Fruit fly (Drosophila melanogaster) whole organism, prepupa: ENCODE results near the gene Rab10.

ENCODE experiments used
- Blimp-1 ChIP-seq: fragments of 200-800 bp; sonication (Bioruptor generic); optimal IDR thresholded peaks from 3 replicates; lab custom pipeline; 2017; ENCODE audit warnings: missing biosample characterization, missing genetic modification characterization, mild to moderate bottlenecking, moderate library complexity, missing genetic modification reagents
- CG10631 ChIP-seq: fragments of 200-800 bp; sonication (Bioruptor generic); optimal IDR thresholded peaks from 2 replicates; lab custom pipeline; 2016; ENCODE audit warnings: missing biosample characterization, missing genetic modification characterization
- CG10669 ChIP-seq: fragments of 200-800 bp; sonication (Bioruptor generic); optimal IDR thresholded peaks from 3 replicates; lab custom pipeline; 2018; ENCODE audit warnings: missing biosample characterization, mild to moderate bottlenecking, missing genetic modification characterization, moderate library complexity
- CG11294 ChIP-seq: fragments of 200-800 bp; sonication (Bioruptor generic); IDR thresholded peaks from 2 replicates; pipeline ENCODE4 v1.3.6; 2022; ENCODE audit warnings: missing biosample characterization, missing genetic modification characterization
- CG11762 ChIP-seq: fragments of 200-800 bp; sonication (Bioruptor generic); optimal IDR thresholded peaks from 3 replicates; lab custom pipeline; 2016; ENCODE audit warnings: missing biosample characterization, missing genetic modification characterization; ENCODE audit not compliant: insufficient read depth
- CG11902 ChIP-seq: fragments of 200-800 bp; sonication (Bioruptor generic); optimal IDR thresholded peaks from 3 replicates; lab custom pipeline; 2016; ENCODE audit warnings: missing biosample characterization, missing genetic modification characterization
- CG15336 ChIP-seq: fragments of 200-800 bp; sonication (Bioruptor generic); IDR thresholded peaks from 2 replicates; pipeline ENCODE4 v1.3.6; 2022; ENCODE audit warnings: missing biosample characterization, missing genetic modification characterization
- CG16779 ChIP-seq: fragments of 200-800 bp; sonication (Bioruptor generic); optimal IDR thresholded peaks from 3 replicates; lab custom pipeline; 2017; ENCODE audit warnings: missing biosample characterization, mild to moderate bottlenecking, missing genetic modification characterization
- CG3032 ChIP-seq: fragments of 200-800 bp; optimal IDR thresholded peaks from 2 replicates; lab custom pipeline; 2019; ENCODE audit warnings: missing biosample characterization, mild to moderate bottlenecking, missing genetic modification characterization, moderate library complexity
- CG31627 ChIP-seq: fragments of 200-800 bp; sonication (Bioruptor generic); optimal IDR thresholded peaks from 3 replicates; lab custom pipeline; 2016; ENCODE audit warnings: missing biosample characterization, missing genetic modification characterization
- CG34406 ChIP-seq: fragments of 200-800 bp; sonication (Bioruptor generic); optimal IDR thresholded peaks from 3 replicates; lab custom pipeline; 2016; ENCODE audit warnings: missing biosample characterization, missing genetic modification characterization
- CG3919 ChIP-seq: fragments of 200-800 bp; sonication (Bioruptor generic); optimal IDR thresholded peaks from 3 replicates; lab custom pipeline; 2016; ENCODE audit warnings: missing biosample characterization, missing genetic modification characterization
- CG4318 ChIP-seq: fragments of 200-800 bp; sonication (Bioruptor generic); optimal IDR thresholded peaks from 3 replicates; lab custom pipeline; 2017; ENCODE audit warnings: missing biosample characterization, mild to moderate bottlenecking, missing genetic modification characterization
- CG6163 ChIP-seq: fragments of 200-800 bp; sonication (Bioruptor generic); IDR thresholded peaks from 3 replicates; pipeline ENCODE4 v1.3.6; 2022; ENCODE audit warnings: missing biosample characterization, missing genetic modification characterization
- CG6792 ChIP-seq: fragments of 200-800 bp; sonication (Bioruptor generic); optimal IDR thresholded peaks from 3 replicates; lab custom pipeline; 2016; ENCODE audit warnings: missing biosample characterization, missing genetic modification characterization
- CG6808 ChIP-seq: fragments of 200-800 bp; sonication (Bioruptor generic); optimal IDR thresholded peaks from 3 replicates; lab custom pipeline; 2017; ENCODE audit warnings: missing biosample characterization, missing genetic modification characterization, mild to moderate bottlenecking, moderate library complexity, missing genetic modification reagents
- CG7368 ChIP-seq: fragments of 200-800 bp; sonication (Bioruptor generic); optimal IDR thresholded peaks from 3 replicates; lab custom pipeline; 2016; ENCODE audit warnings: missing biosample characterization, missing genetic modification characterization
- CG8119 ChIP-seq: fragments of 200-800 bp; sonication (Bioruptor generic); IDR thresholded peaks from 3 replicates; pipeline ENCODE4 v1.3.6; 2022; ENCODE audit warnings: missing biosample characterization, missing genetic modification characterization
- CG8319 ChIP-seq: fragments of 200-800 bp; sonication (Bioruptor generic); optimal IDR thresholded peaks from 3 replicates; lab custom pipeline; 2016; ENCODE audit warnings: missing biosample characterization, missing genetic modification characterization
- CG8632 ChIP-seq: fragments of 200-800 bp; sonication (Bioruptor generic); optimal IDR thresholded peaks from 3 replicates; lab custom pipeline; 2016; ENCODE audit warnings: missing biosample characterization, missing genetic modification characterization
- CG9139 ChIP-seq: fragments of 200-800 bp; sonication (Bioruptor generic); optimal IDR thresholded peaks from 3 replicates; lab custom pipeline; 2017; ENCODE audit warnings: missing biosample characterization, mild to moderate bottlenecking, missing genetic modification characterization
- Eip75B ChIP-seq: fragments of 200-800 bp; sonication (Bioruptor generic); optimal IDR thresholded peaks from 3 replicates; lab custom pipeline; 2016; ENCODE audit warnings: missing biosample characterization, missing genetic modification characterization
- Eip78C ChIP-seq: fragments of 200-800 bp; sonication (Bioruptor generic); peaks from one replicate; lab custom pipeline; 2016; ENCODE audit warnings: missing biosample characterization, missing genetic modification characterization
- Eip93F ChIP-seq: fragments of 200-800 bp; sonication (Bioruptor generic); optimal IDR thresholded peaks from 2 replicates; lab custom pipeline; 2016; ENCODE audit warnings: missing biosample characterization, mild to moderate bottlenecking, missing genetic modification characterization
- Ets21C ChIP-seq: fragments of 200-800 bp; sonication (Bioruptor generic); optimal IDR thresholded peaks from 3 replicates; lab custom pipeline; 2016; ENCODE audit warnings: missing biosample characterization, missing genetic modification characterization
- Ets96B ChIP-seq: fragments of 200-800 bp; optimal IDR thresholded peaks from 2 replicates; lab custom pipeline; 2019; ENCODE audit warnings: missing biosample characterization, mild to moderate bottlenecking, missing genetic modification characterization, moderate library complexity
- Gug ChIP-seq: fragments of 200-800 bp; sonication (Bioruptor generic); IDR thresholded peaks from 2 replicates; pipeline ENCODE4 v1.3.6; 2022; ENCODE audit warnings: missing biosample characterization, missing genetic modification characterization
- Hr39 ChIP-seq: fragments of 200-800 bp; sonication (Bioruptor generic); optimal IDR thresholded peaks from 2 replicates; lab custom pipeline; 2016; ENCODE audit warnings: missing biosample characterization, missing genetic modification characterization
- Hr4 ChIP-seq: fragments of 200-800 bp; sonication (Bioruptor generic); optimal IDR thresholded peaks from 3 replicates; lab custom pipeline; 2016; ENCODE audit warnings: missing biosample characterization, missing genetic modification characterization
- Lpt ChIP-seq: fragments of 200-800 bp; sonication (Bioruptor generic); optimal IDR thresholded peaks from 3 replicates; lab custom pipeline; 2016; ENCODE audit warnings: missing biosample characterization, missing genetic modification characterization
- Met ChIP-seq: fragments of 200-800 bp; sonication (Bioruptor generic); optimal IDR thresholded peaks from 3 replicates; lab custom pipeline; 2016; ENCODE audit warnings: missing biosample characterization, missing genetic modification characterization
- Smox ChIP-seq: fragments of 200-800 bp; sonication (Bioruptor generic); optimal IDR thresholded peaks from 3 replicates; lab custom pipeline; 2016; ENCODE audit warnings: missing biosample characterization, missing genetic modification characterization
- Sox102F ChIP-seq: fragments of 200-800 bp; sonication (Bioruptor generic); optimal IDR thresholded peaks from 2 replicates; lab custom pipeline; 2016; ENCODE audit warnings: missing biosample characterization, mild to moderate bottlenecking, missing genetic modification characterization
- Sox14 ChIP-seq: fragments of 200-800 bp; sonication (Bioruptor generic); optimal IDR thresholded peaks from 3 replicates; lab custom pipeline; 2016; ENCODE audit warnings: missing biosample characterization, missing genetic modification characterization
- Sox15 ChIP-seq: fragments of 200-800 bp; sonication (Bioruptor generic); optimal IDR thresholded peaks from 3 replicates; lab custom pipeline; 2016; ENCODE audit warnings: missing biosample characterization, missing genetic modification characterization
- achi ChIP-seq: fragments of 200-800 bp; sonication (Bioruptor generic); optimal IDR thresholded peaks from 3 replicates; lab custom pipeline; 2016; ENCODE audit warnings: missing biosample characterization, missing genetic modification characterization
- cyc ChIP-seq: fragments of 200-800 bp; sonication (Bioruptor generic); optimal IDR thresholded peaks from 3 replicates; lab custom pipeline; 2016; ENCODE audit warnings: missing biosample characterization, missing genetic modification characterization
- dac ChIP-seq: fragments of 200-800 bp; sonication (Bioruptor generic); optimal IDR thresholded peaks from 2 replicates; lab custom pipeline; 2017; ENCODE audit warnings: missing biosample characterization, mild to moderate bottlenecking, missing genetic modification characterization
- dsx ChIP-seq: fragments of 200-800 bp; optimal IDR thresholded peaks from 3 replicates; lab custom pipeline; 2019; ENCODE audit warnings: missing biosample characterization, mild to moderate bottlenecking, missing genetic modification characterization, moderate library complexity; ENCODE audit not compliant: poor library complexity, severe bottlenecking
- eg ChIP-seq: fragments of 200-800 bp; sonication (Bioruptor generic); IDR thresholded peaks from 3 replicates; pipeline ENCODE4 v1.3.6; 2022; ENCODE audit warnings: missing biosample characterization, missing genetic modification characterization
- esn ChIP-seq: fragments of 200-800 bp; sonication (Bioruptor generic); optimal IDR thresholded peaks from 2 replicates; lab custom pipeline; 2016; ENCODE audit warnings: missing biosample characterization, mild to moderate bottlenecking, missing genetic modification characterization, moderate library complexity
- fd59A ChIP-seq: fragments of 200-800 bp; sonication (Bioruptor generic); optimal IDR thresholded peaks from 2 replicates; lab custom pipeline; 2017; ENCODE audit warnings: missing biosample characterization, mild to moderate bottlenecking, missing genetic modification characterization, missing genetic modification reagents
- fd85E ChIP-seq: fragments of 200-800 bp; sonication (Bioruptor generic); optimal IDR thresholded peaks from 3 replicates; lab custom pipeline; 2016; ENCODE audit warnings: missing biosample characterization, missing genetic modification characterization
- fkh ChIP-seq: fragments of 200-800 bp; sonication (Bioruptor generic); optimal IDR thresholded peaks from 3 replicates; lab custom pipeline; 2017; ENCODE audit warnings: missing biosample characterization, mild to moderate bottlenecking, missing genetic modification characterization, moderate library complexity
- lz ChIP-seq: fragments of 200-800 bp; sonication (Bioruptor generic); optimal IDR thresholded peaks from 3 replicates; lab custom pipeline; 2016; ENCODE audit warnings: missing biosample characterization, missing genetic modification characterization
- net ChIP-seq: fragments of 200-800 bp; sonication (Bioruptor generic); optimal IDR thresholded peaks from 3 replicates; lab custom pipeline; 2016; ENCODE audit warnings: missing biosample characterization, missing genetic modification characterization
- pdm3 ChIP-seq: fragments of 200-800 bp; sonication (Bioruptor generic); optimal IDR thresholded peaks from 3 replicates; lab custom pipeline; 2016; ENCODE audit warnings: missing biosample characterization, missing genetic modification characterization
- salr ChIP-seq, 2 experiments: fragments of 200-800 bp; sonication (Bioruptor generic); optimal IDR thresholded peaks; 3 replicates each; lab custom pipeline; 2016 to 2018; ENCODE audit warnings: missing biosample characterization in 2 of 2, missing genetic modification characterization in 2 of 2, mild to moderate bottlenecking in 1 of 2
- spab ChIP-seq: fragments of 200-800 bp; sonication (Bioruptor generic); optimal IDR thresholded peaks from 2 replicates; lab custom pipeline; 2017; ENCODE audit warnings: missing biosample characterization, mild to moderate bottlenecking, missing genetic modification characterization, missing genetic modification reagents
- ss ChIP-seq, 2 experiments: fragments of 200-800 bp; sonication (Bioruptor generic); optimal IDR thresholded peaks; 2 replicates in 1 of 2; 3 replicates in 1 of 2; lab custom pipeline; 2017 to 2018; ENCODE audit warnings: mild to moderate bottlenecking in 2 of 2, missing biosample characterization in 2 of 2, missing genetic modification characterization in 2 of 2, moderate library complexity in 1 of 2
- svp ChIP-seq: fragments of 200-800 bp; sonication (Bioruptor generic); peaks from one replicate; lab custom pipeline; 2016; ENCODE audit warnings: missing biosample characterization, missing genetic modification characterization
- topi ChIP-seq: fragments of 200-800 bp; sonication (Bioruptor generic); optimal IDR thresholded peaks from 3 replicates; lab custom pipeline; 2016; ENCODE audit warnings: missing biosample characterization, missing genetic modification characterization
- vri ChIP-seq: fragments of 200-800 bp; sonication (Bioruptor generic); optimal IDR thresholded peaks from 3 replicates; lab custom pipeline; 2016; ENCODE audit warnings: missing biosample characterization, mild to moderate bottlenecking, missing genetic modification characterization

Rab10 gene

DNA sequence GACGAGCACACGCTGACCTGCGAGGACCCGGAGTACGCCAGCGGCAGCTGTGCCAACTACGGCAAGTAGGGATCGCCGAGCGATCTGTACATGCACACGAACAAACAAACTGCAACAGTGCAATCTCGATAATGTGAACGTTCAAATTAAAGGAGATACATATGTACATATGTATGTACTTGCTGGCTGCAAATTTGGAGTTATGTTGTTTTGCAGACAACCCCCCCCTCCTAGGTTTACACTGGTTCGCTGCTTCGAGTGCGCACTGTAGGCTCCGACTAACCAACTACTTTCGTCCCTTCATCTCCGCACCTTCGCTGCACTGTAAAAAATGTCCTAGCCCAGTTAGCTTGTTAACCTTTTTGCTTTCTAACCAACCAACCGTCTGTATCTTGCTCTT lies 3.4 kb upstream of the Rab10 start:
- TF ChIP-seq Met (no peak), esn (GFP tag; lab: Kevin White, UChicago) (peak; percentile 20), CG15336 (GFP tag; lab: Robert Waterston, UW) (0 out of 2 replicates have a peak, but pooled peaks have one; percentile 28), ss (GFP tag; optimal IDR thresholded peaks at IDR 0.05; lab: Kevin White, UChicago) (no peak), spab (GFP tag; lab: Kevin White, UChicago) (no peak), Gug (GFP tag; lab: Robert Waterston, UW) (no peak), Eip78C (GFP tag; lab: Kevin White, UChicago) (peak; percentile 43), fd85E (GFP tag; lab: Kevin White, UChicago) (no peak), CG10631 (peak; percentile 25), Smox (GFP tag; lab: Kevin White, UChicago) (no peak), eg (GFP tag; lab: Robert Waterston, UW) (peak; percentile 59; the same call in 2 of the 3 replicates), Blimp-1 (GFP tag; lab: Kevin White, UChicago) (no peak), cyc (peak; percentile 29), CG8632 (GFP tag; lab: Kevin White, UChicago) (no peak), Sox14 (peak; percentile 26), Sox102F (GFP tag; lab: Kevin White, UChicago) (no peak), Lpt (GFP tag; lab: Kevin White, UChicago) (no peak), Sox15 (GFP tag; lab: Kevin White, UChicago) (no peak), achi (peak; percentile 32), CG16779 (no peak), net (no peak), salr (GFP tag; optimal IDR thresholded peaks at IDR 0.05; lab: Kevin White, UChicago) (no peak), CG6792 (GFP tag; lab: Kevin White, UChicago) (peak; percentile 31), CG4318 (GFP tag; lab: Kevin White, UChicago) (no peak), fkh (GFP tag; lab: Kevin White, UChicago) (no peak), CG7368 (no peak), CG31627 (GFP tag; lab: Kevin White, UChicago) (peak; percentile 22), fd59A (GFP tag; lab: Kevin White, UChicago) (peak; percentile 35), CG34406 (no peak), Hr4 (GFP tag; lab: Kevin White, UChicago) (peak; percentile 20), Hr39 (GFP tag; lab: Kevin White, UChicago) (peak; percentile 30), CG11902 (GFP tag; lab: Kevin White, UChicago) (peak; percentile 4), dsx (GFP tag; lab: Kevin White, UChicago) (no peak), CG6163 (GFP tag; lab: Robert Waterston, UW) (peak; percentile 69), CG6808 (GFP tag; lab: Kevin White, UChicago) (no peak), dac (GFP tag; lab: Kevin White, UChicago) (no peak), vri (GFP tag; lab: Kevin White, UChicago) (no peak), pdm3 (GFP tag; lab: Kevin White, UChicago) (peak; percentile 19), CG3919 (peak; percentile 55), CG3032 (peak; percentile 27), CG8319 (peak; percentile 12), Eip93F (GFP tag; lab: Kevin White, UChicago) (no peak), CG11762 (no peak), svp (GFP tag; lab: Kevin White, UChicago) (no peak), CG11294 (GFP tag; lab: Robert Waterston, UW) (no peak), Eip75B (peak; percentile 11), lz (GFP tag; lab: Kevin White, UChicago) (peak; percentile 28), CG9139 (GFP tag; lab: Kevin White, UChicago) (no peak), topi (GFP tag; lab: Kevin White, UChicago) (peak; percentile 13), Ets21C (GFP tag; lab: Kevin White, UChicago) (no peak), CG10669 (GFP tag; lab: Kevin White, UChicago) (no peak), Ets96B (tag; lab: Kevin White, UChicago) (no peak), CG8119 (GFP tag; lab: Robert Waterston, UW) (peak; percentile 50; the same call in 1 of the 3 replicates)
